Fruit fly (Drosophila melanogaster) whole organism, embryonic: Measurements from ENCODE around the gene CG31922.

Source experiments
- Asciz ChIP-seq: fragments of 200-800 bp; sonication (Bioruptor generic); optimal IDR thresholded peaks from 2 replicates; lab custom pipeline; 2017; ENCODE audit warnings: missing biosample characterization, mild to moderate bottlenecking, missing genetic modification characterization, missing genetic modification reagents
- BEAF-32 ChIP-seq: fragments of 200-800 bp; sonication (Bioruptor generic); optimal IDR thresholded peaks from 3 replicates; lab custom pipeline; 2017; ENCODE audit warnings: missing biosample characterization, missing genetic modification characterization, mild to moderate bottlenecking, moderate library complexity, missing genetic modification reagents
- Blimp-1 ChIP-seq: fragments of 200-800 bp; sonication (Bioruptor generic); optimal IDR thresholded peaks from 3 replicates; lab custom pipeline; 2018; ENCODE audit warnings: missing biosample characterization, missing genetic modification characterization, mild to moderate bottlenecking, moderate library complexity, missing genetic modification reagents
- CG10431 ChIP-seq: fragments of 200-800 bp; sonication (Bioruptor generic); optimal IDR thresholded peaks from 3 replicates; lab custom pipeline; 2018; ENCODE audit warnings: missing biosample characterization, mild to moderate bottlenecking, missing genetic modification characterization
- CG10462 ChIP-seq: fragments of 200-800 bp; sonication (Bioruptor generic); optimal IDR thresholded peaks from 2 replicates; lab custom pipeline; 2016; ENCODE audit warnings: missing biosample characterization, missing genetic modification characterization
- CG12155 ChIP-seq: fragments of 200-800 bp; sonication (Bioruptor generic); optimal IDR thresholded peaks from 3 replicates; lab custom pipeline; 2016; ENCODE audit warnings: missing biosample characterization, missing genetic modification characterization
- CG12391 ChIP-seq: fragments of 200-800 bp; sonication (Bioruptor generic); optimal IDR thresholded peaks from 3 replicates; lab custom pipeline; 2018; ENCODE audit warnings: missing biosample characterization, mild to moderate bottlenecking, missing genetic modification characterization, moderate library complexity
- CG13624 ChIP-seq: fragments of 200-800 bp; sonication (Bioruptor generic); optimal IDR thresholded peaks from 2 replicates; lab custom pipeline; 2016; ENCODE audit warnings: missing biosample characterization, missing genetic modification characterization
- CG13894 ChIP-seq: fragments of 200-800 bp; sonication (Bioruptor generic); optimal IDR thresholded peaks from 3 replicates; lab custom pipeline; 2018; ENCODE audit warnings: missing biosample characterization, mild to moderate bottlenecking, missing genetic modification characterization, moderate library complexity
- CG30020 ChIP-seq: fragments of 200-800 bp; optimal IDR thresholded peaks from 2 replicates; lab custom pipeline; 2019; ENCODE audit warnings: missing biosample characterization, mild to moderate bottlenecking, missing genetic modification characterization, moderate library complexity
- CG31388 ChIP-seq: fragments of 200-800 bp; sonication (Bioruptor generic); optimal IDR thresholded peaks from 2 replicates; lab custom pipeline; 2016; ENCODE audit warnings: missing biosample characterization, missing genetic modification characterization
- CG4820 ChIP-seq: fragments of 200-800 bp; sonication (Bioruptor generic); optimal IDR thresholded peaks from 3 replicates; lab custom pipeline; 2016; ENCODE audit warnings: missing biosample characterization, missing genetic modification characterization
- CG6654 ChIP-seq: fragments of 200-800 bp; sonication (Bioruptor generic); optimal IDR thresholded peaks from 2 replicates; lab custom pipeline; 2017; ENCODE audit warnings: missing biosample characterization, mild to moderate bottlenecking, missing genetic modification characterization
- CG6683 ChIP-seq: fragments of 200-800 bp; sonication (Bioruptor generic); optimal IDR thresholded peaks from 2 replicates; lab custom pipeline; 2017; ENCODE audit warnings: missing biosample characterization, mild to moderate bottlenecking, missing genetic modification characterization, missing genetic modification reagents
- CG8281 ChIP-seq: fragments of 200-800 bp; sonication (Bioruptor generic); optimal IDR thresholded peaks from 2 replicates; lab custom pipeline; 2018; ENCODE audit warnings: missing biosample characterization, mild to moderate bottlenecking, missing genetic modification characterization, moderate library complexity
- Chrac-16 ChIP-seq: fragments of 200-800 bp; sonication (Bioruptor generic); optimal IDR thresholded peaks from 3 replicates; lab custom pipeline; 2016; ENCODE audit warnings: missing biosample characterization, missing genetic modification characterization
- Deaf1 ChIP-seq: fragments of 200-800 bp; optimal IDR thresholded peaks from 3 replicates; lab custom pipeline; 2019; ENCODE audit warnings: missing biosample characterization, mild to moderate bottlenecking, missing genetic modification characterization, moderate library complexity
- Dref ChIP-seq: fragments of 200-800 bp; sonication (Bioruptor generic); IDR thresholded peaks from 2 replicates; pipeline ENCODE4 v1.3.6; 2022; ENCODE audit warnings: missing biosample characterization, missing genetic modification characterization
- Eip74EF ChIP-seq, 2 experiments: fragments of 200-800 bp in 1 of 2; fragments of >200 bp in 1 of 2; sonication (Bioruptor generic) in 1 of 2; optimal IDR thresholded peaks; 2 replicates each; lab custom pipeline; 2017 to 2019; ENCODE audit warnings: missing biosample characterization in 2 of 2, missing genetic modification characterization in 2 of 2, mild to moderate bottlenecking in 1 of 2, moderate library complexity in 1 of 2
- Hmr ChIP-seq: fragments of 200-800 bp; sonication (Bioruptor generic); optimal IDR thresholded peaks from 3 replicates; lab custom pipeline; 2017; ENCODE audit warnings: mild to moderate bottlenecking, missing biosample characterization, missing genetic modification reagents, missing genetic modification characterization
- Kr ChIP-seq: fragments of 200-800 bp; sonication (Bioruptor generic); optimal IDR thresholded peaks from 2 replicates; lab custom pipeline; 2017; ENCODE audit warnings: missing biosample characterization, mild to moderate bottlenecking, missing genetic modification characterization
- Lpt ChIP-seq: fragments of >200 bp; optimal IDR thresholded peaks from 2 replicates; lab custom pipeline; 2018; ENCODE audit warnings: missing biosample characterization, missing genetic modification characterization
- Mes4 ChIP-seq: fragments of 200-800 bp; sonication (Bioruptor generic); optimal IDR thresholded peaks from 2 replicates; lab custom pipeline; 2016; ENCODE audit warnings: missing biosample characterization, missing genetic modification characterization
- Nf-YA ChIP-seq: fragments of 200-800 bp; sonication (Bioruptor generic); IDR thresholded peaks from 2 replicates; pipeline ENCODE4 v1.3.6; 2022; ENCODE audit warnings: missing biosample characterization, missing genetic modification characterization
- Opbp ChIP-seq: fragments of 200-800 bp; sonication (Bioruptor generic); IDR thresholded peaks from 3 replicates; pipeline ENCODE4 v1.3.6; 2022; ENCODE audit warnings: missing biosample characterization, missing genetic modification characterization; ENCODE audit not compliant: partially characterized antibody
- Sry-β ChIP-seq: fragments of 200-800 bp; sonication (Bioruptor generic); optimal IDR thresholded peaks from 2 replicates; lab custom pipeline; 2018; ENCODE audit warnings: missing biosample characterization, mild to moderate bottlenecking, missing genetic modification characterization, moderate library complexity
- ato ChIP-seq: fragments of 200-800 bp; sonication (Bioruptor generic); IDR thresholded peaks from 2 replicates; pipeline ENCODE4 v1.3.6; 2022; ENCODE audit warnings: missing biosample characterization, missing genetic modification characterization; ENCODE audit not compliant: partially characterized antibody
- bcd ChIP-seq: fragments of 200-800 bp; sonication (Bioruptor generic); optimal IDR thresholded peaks from 2 replicates; lab custom pipeline; 2017; ENCODE audit warnings: missing biosample characterization, mild to moderate bottlenecking, missing genetic modification characterization
- bsh ChIP-seq, 2 experiments: fragments of 200-800 bp; sonication (Bioruptor generic); optimal IDR thresholded peaks; 2 replicates each; lab custom pipeline; 2017 to 2018; ENCODE audit warnings: mild to moderate bottlenecking in 2 of 2, missing biosample characterization in 2 of 2, missing genetic modification characterization in 2 of 2, moderate library complexity in 1 of 2
- cg ChIP-seq: fragments of 200-800 bp; sonication (Bioruptor generic); optimal IDR thresholded peaks from 3 replicates; lab custom pipeline; 2019; ENCODE audit warnings: missing biosample characterization, mild to moderate bottlenecking, missing genetic modification characterization, moderate library complexity
- chif ChIP-seq, 2 experiments: fragments of 200-800 bp; sonication (Bioruptor generic); optimal IDR thresholded peaks; 3 replicates each; lab custom pipeline; 2016; ENCODE audit warnings: missing biosample characterization in 2 of 2, missing genetic modification characterization in 2 of 2
- cwo ChIP-seq: fragments of 200-800 bp; sonication (Bioruptor generic); optimal IDR thresholded peaks from 3 replicates; lab custom pipeline; 2017; ENCODE audit warnings: missing biosample characterization, missing genetic modification characterization, mild to moderate bottlenecking, moderate library complexity, missing genetic modification reagents
- da ChIP-seq: fragments of 200-800 bp; sonication (Bioruptor generic); optimal IDR thresholded peaks from 2 replicates; lab custom pipeline; 2016; ENCODE audit warnings: missing biosample characterization, missing genetic modification characterization
- disco-r ChIP-seq: fragments of 200-800 bp; sonication (Bioruptor generic); optimal IDR thresholded peaks from 2 replicates; lab custom pipeline; 2016; ENCODE audit warnings: missing biosample characterization, missing genetic modification characterization
- gcm ChIP-seq: fragments of 200-800 bp; sonication (Bioruptor generic); optimal IDR thresholded peaks from 2 replicates; lab custom pipeline; 2019; ENCODE audit warnings: missing biosample characterization, mild to moderate bottlenecking, missing genetic modification characterization, moderate library complexity
- ham ChIP-seq: fragments of 200-800 bp; sonication (Bioruptor generic); IDR thresholded peaks from 2 replicates; pipeline ENCODE4 v1.3.6; 2022; ENCODE audit warnings: missing biosample characterization, missing genetic modification characterization
- hb ChIP-seq: fragments of 200-800 bp; sonication (Bioruptor generic); IDR thresholded peaks from 3 replicates; pipeline ENCODE4 v1.3.6; 2022; ENCODE audit warnings: missing biosample characterization, missing genetic modification characterization; ENCODE audit not compliant: partially characterized antibody
- lilli ChIP-seq: fragments of 200-800 bp; sonication (Bioruptor generic); optimal IDR thresholded peaks from 3 replicates; lab custom pipeline; 2016; ENCODE audit warnings: missing biosample characterization, missing genetic modification characterization
- oc ChIP-seq: fragments of 200-800 bp; sonication (Bioruptor generic); optimal IDR thresholded peaks from 2 replicates; lab custom pipeline; 2018; ENCODE audit warnings: missing biosample characterization, mild to moderate bottlenecking, missing genetic modification characterization, moderate library complexity
- pfk ChIP-seq: fragments of 200-800 bp; sonication (Bioruptor generic); optimal IDR thresholded peaks from 2 replicates; lab custom pipeline; 2018; ENCODE audit warnings: missing biosample characterization, mild to moderate bottlenecking, missing genetic modification characterization, moderate library complexity
- schlank ChIP-seq: fragments of 200-800 bp; sonication (Bioruptor generic); optimal IDR thresholded peaks from 2 replicates; lab custom pipeline; 2018; ENCODE audit warnings: missing biosample characterization, mild to moderate bottlenecking, missing genetic modification characterization
- scrt ChIP-seq: fragments of 200-800 bp; sonication (Bioruptor generic); optimal IDR thresholded peaks from 2 replicates; lab custom pipeline; 2018; ENCODE audit warnings: missing biosample characterization, mild to moderate bottlenecking, missing genetic modification characterization, moderate library complexity
- sens ChIP-seq: fragments of 200-800 bp; sonication (Bioruptor generic); peaks from one replicate; lab custom pipeline; 2016; ENCODE audit warnings: missing biosample characterization, missing genetic modification characterization
- stwl ChIP-seq: fragments of 200-800 bp; sonication (Bioruptor generic); optimal IDR thresholded peaks from 3 replicates; lab custom pipeline; 2018; ENCODE audit warnings: missing biosample characterization, mild to moderate bottlenecking, missing genetic modification characterization, moderate library complexity
- tna ChIP-seq: fragments of 200-800 bp; sonication (Bioruptor generic); IDR thresholded peaks from 2 replicates; pipeline ENCODE4 v1.3.6; 2022; ENCODE audit warnings: missing biosample characterization, missing genetic modification characterization; ENCODE audit not compliant: partially characterized antibody
- trh ChIP-seq: fragments of 200-800 bp; sonication (Bioruptor generic); optimal IDR thresholded peaks from 2 replicates; lab custom pipeline; 2016; ENCODE audit warnings: missing biosample characterization, missing genetic modification characterization
- tup ChIP-seq: fragments of 200-800 bp; sonication (Bioruptor generic); optimal IDR thresholded peaks from 2 replicates; lab custom pipeline; 2016; ENCODE audit warnings: missing biosample characterization, mild to moderate bottlenecking, missing genetic modification characterization, moderate library complexity
- vnd ChIP-seq: fragments of 200-800 bp; sonication (Bioruptor generic); IDR thresholded peaks from 3 replicates; pipeline ENCODE4 v1.3.6; 2022; ENCODE audit warnings: missing biosample characterization, missing genetic modification characterization; ENCODE audit not compliant: partially characterized antibody
- zen2 ChIP-seq: fragments of 200-800 bp; sonication (Bioruptor generic); IDR thresholded peaks from 3 replicates; pipeline ENCODE4 v1.3.6; 2022; ENCODE audit warnings: missing biosample characterization, missing genetic modification characterization; ENCODE audit not compliant: partially characterized antibody

CG31922 gene

DNA sequence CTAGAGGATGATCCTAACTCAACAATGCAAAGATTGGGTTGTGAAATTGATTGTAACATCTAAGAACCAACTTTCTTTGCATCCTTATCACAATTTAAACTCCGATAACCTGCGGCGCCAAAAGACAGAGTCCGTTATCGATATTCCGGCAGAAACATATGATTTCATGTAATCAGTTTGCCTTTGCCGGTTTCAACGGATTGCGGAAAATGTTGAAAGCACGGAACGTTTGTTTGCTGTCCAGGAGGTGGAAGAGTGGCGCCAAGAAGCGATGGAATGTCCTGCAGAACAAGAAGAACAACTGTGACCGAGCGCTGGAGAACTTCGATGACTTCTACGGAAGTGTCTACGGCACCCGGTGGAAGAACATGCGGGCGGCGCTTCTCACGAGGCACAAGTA is 22.3 kb upstream of the CG31922 start (continued):
- TF ChIP-seq chif (GFP tag; optimal IDR thresholded peaks at IDR 0.05; lab: Kevin White, UChicago) (no peak), CG12391 (no peak), ham (GFP tag; lab: Robert Waterston, UW) (no peak), tna (GFP tag; lab: Robert Waterston, UW) (peak; percentile 50; the same call in 1 of the 2 replicates), Blimp-1 (GFP tag; lab: Kevin White, UChicago) (no peak), cg (GFP tag; lab: Kevin White, UChicago) (no peak), Chrac-16 (GFP tag; lab: Kevin White, UChicago) (no peak), bsh (GFP tag; optimal IDR thresholded peaks at IDR 0.05; lab: Kevin White, UChicago) (no peak), CG6654 (no peak), Kr (no peak), scrt (GFP tag; lab: Kevin White, UChicago) (no peak), CG13624 (GFP tag; lab: Kevin White, UChicago) (no peak), CG12155 (GFP tag; lab: Kevin White, UChicago) (no peak), schlank (tag; lab: Kevin White, UChicago) (no peak), CG31388 (GFP tag; lab: Kevin White, UChicago) (no peak), CG10462 (GFP tag; lab: Kevin White, UChicago) (no peak), bcd (GFP tag; lab: Kevin White, UChicago) (no peak), Eip74EF (GFP tag; optimal IDR thresholded peaks at IDR 0.05; lab: Kevin White, UChicago) (no peak), Opbp (GFP tag; lab: Robert Waterston, UW) (no peak), oc (tag; lab: Kevin White, UChicago) (no peak), BEAF-32 (peak; percentile 47), trh (no peak), Asciz (no peak), tup (GFP tag; lab: Kevin White, UChicago) (no peak), Lpt (GFP tag; lab: Kevin White, UChicago) (no peak), stwl (tag; lab: Kevin White, UChicago) (no peak), da (GFP tag; lab: Kevin White, UChicago) (no peak), Sry-β (GFP tag; lab: Kevin White, UChicago) (no peak), CG13894 (tag; lab: Kevin White, UChicago) (no peak), Mes4 (GFP tag; lab: Kevin White, UChicago) (no peak), CG6683 (GFP tag; lab: Kevin White, UChicago) (no peak), Dref (GFP tag; lab: Robert Waterston, UW) (peak; percentile 69), CG8281 (no peak), pfk (GFP tag; lab: Kevin White, UChicago) (no peak), ato (GFP tag; lab: Robert Waterston, UW) (peak; percentile 31; the same call in 1 of the 2 replicates), Nf-YA (no peak), Hmr (GFP tag; lab: Kevin White, UChicago) (no peak), sens (GFP tag; lab: Kevin White, UChicago) (peak; percentile 16), CG10431 (GFP tag; lab: Kevin White, UChicago) (peak; percentile 46), zen2 (GFP tag; lab: Robert Waterston, UW) (peak; percentile 86), gcm (GFP tag; lab: Kevin White, UChicago) (peak; percentile 88), CG30020 (no peak), cwo (GFP tag; lab: Kevin White, UChicago) (no peak), vnd (GFP tag; lab: Robert Waterston, UW) (peak; percentile 46; the same call in 1 of the 3 replicates), disco-r (GFP tag; lab: Kevin White, UChicago) (no peak), Deaf1 (tag; lab: Kevin White, UChicago) (no peak), CG4820 (GFP tag; lab: Kevin White, UChicago) (no peak), hb (peak; percentile 65; the same call in 1 of the 3 replicates), lilli (GFP tag; lab: Kevin White, UChicago) (no peak)
